Worm (Caenorhabditis elegans): ENCODE measurements around the gene R01H2.7.
A peak's percentile ranks its signal among the peaks of the same experiment; 100 is the strongest.

DNA sequence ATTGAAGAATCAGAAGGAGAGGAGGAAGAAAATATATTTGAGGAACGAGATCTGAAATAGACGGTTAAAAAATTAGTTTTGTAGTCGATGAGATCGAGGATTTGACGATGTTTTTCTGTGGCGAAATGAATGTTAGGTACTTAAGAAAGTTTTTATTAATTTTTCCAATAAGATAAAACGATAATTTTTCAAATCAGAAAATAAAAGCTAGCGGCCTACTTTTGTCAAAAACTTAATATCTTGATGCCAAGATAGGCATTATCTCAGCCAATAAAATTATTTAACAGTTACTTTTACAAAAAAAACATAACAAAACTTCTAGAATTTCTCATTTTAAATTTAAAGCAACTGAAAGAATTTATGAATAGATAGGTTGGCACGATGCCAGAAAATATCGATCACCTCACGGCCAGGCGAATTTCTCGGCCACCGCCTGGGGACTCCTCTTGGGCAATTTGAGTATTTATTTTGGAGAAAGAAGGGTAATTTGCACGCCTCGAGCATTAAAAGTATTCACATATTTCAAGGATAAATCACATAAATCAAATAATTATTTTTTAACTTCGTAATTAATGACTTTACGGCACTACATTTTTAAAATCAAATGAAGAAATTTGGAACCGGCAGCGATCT is 42.3 kb upstream of the R01H2.7 start, which contains the start of gene fubl-2:
- TF ChIP-seq ztf-11 (tag; optimal IDR thresholded peaks at IDR 0.05) (no peak), pqm-1 (tag; optimal IDR thresholded peaks at IDR 0.05) (no peak), daf-19 (GFP tag; conservative IDR thresholded peaks at IDR 0.05) (no peak), ceh-28 (tag; optimal IDR thresholded peaks at IDR 0.05) (peak; percentile 18), ZK337.2 (GFP tag; IDR thresholded peaks at IDR 0.05) (no peak), nhr-76 (tag; optimal IDR thresholded peaks at IDR 0.05) (no peak)
